Worm (Caenorhabditis elegans) whole organism, L4 larva: ENCODE data around the gene T10G3.3.

Source experiments
- F26F4.8 ChIP-seq: fragments of 200-800 bp; sonication (Bioruptor generic); conservative IDR thresholded peaks from 2 replicates; pipeline ENCODE4 v1.3.6; 2022; ENCODE audit warnings: missing genetic modification characterization, missing compliant biosample characterization
- F37D6.2 ChIP-seq: sonication (generic microtip); optimal IDR thresholded peaks from 2 replicates; lab custom pipeline; 2016; ENCODE audit warnings: mild to moderate bottlenecking, missing genetic modification characterization, missing compliant biosample characterization
- Y105C5A.15 ChIP-seq: fragments of 200-800 bp; sonication (Bioruptor generic); IDR thresholded peaks from 2 replicates; pipeline ENCODE4 v1.3.6; 2022; ENCODE audit warnings: missing genetic modification characterization, missing compliant biosample characterization
- Y48G9A.11 ChIP-seq: fragments of 200-800 bp; sonication (Bioruptor generic); IDR thresholded peaks from 2 replicates; pipeline ENCODE4 v1.3.6; 2022; ENCODE audit warnings: missing genetic modification reagents, missing genetic modification characterization, missing compliant biosample characterization
- Y5F2A.4 ChIP-seq: fragments of 200-800 bp; sonication (Bioruptor generic); optimal IDR thresholded peaks from 2 replicates; lab custom pipeline; 2018; ENCODE audit warnings: mild to moderate bottlenecking, missing genetic modification characterization, missing compliant biosample characterization
- Y75B8A.6 ChIP-seq: fragments of 200-800 bp; sonication (Bioruptor generic); IDR thresholded peaks from 2 replicates; pipeline ENCODE4 v1.3.6; 2022; ENCODE audit warnings: missing genetic modification reagents, missing genetic modification characterization, missing compliant biosample characterization
- ama-1 ChIP-seq: fragments of 150-350 bp; optimal IDR thresholded peaks from 2 replicates; lab custom pipeline; 2014; ENCODE audit warnings: inconsistent platforms, mixed read lengths
- attf-4 ChIP-seq: sonication (generic microtip); optimal IDR thresholded peaks from 3 replicates; lab custom pipeline; 2017; ENCODE audit warnings: missing biosample characterization, missing genetic modification characterization
- ceh-32 ChIP-seq: sonication (generic microtip); optimal IDR thresholded peaks from 2 replicates; lab custom pipeline; 2016; ENCODE audit warnings: mild to moderate bottlenecking, missing genetic modification characterization, missing compliant biosample characterization; ENCODE audit not compliant: poor library complexity
- ceh-82 ChIP-seq: sonication (generic microtip); optimal IDR thresholded peaks from 2 replicates; lab custom pipeline; 2017; ENCODE audit warnings: missing biosample characterization, missing genetic modification characterization
- ctbp-1 ChIP-seq: fragments of 200-800 bp; sonication (Bioruptor generic); IDR thresholded peaks from 2 replicates; pipeline ENCODE4 v1.3.6; 2022; ENCODE audit warnings: missing genetic modification reagents, missing genetic modification characterization, missing compliant biosample characterization
- daf-16 ChIP-seq, 3 experiments: sonication (generic microtip); optimal IDR thresholded peaks; 2 replicates each; lab custom pipeline; 2016 to 2017; ENCODE audit warnings: missing genetic modification characterization in 3 of 3, missing genetic modification reagents in 3 of 3, mild to moderate bottlenecking in 2 of 3, missing compliant biosample characterization in 2 of 3, missing biosample characterization in 1 of 3, moderate library complexity in 1 of 3
- dmd-8 ChIP-seq: fragments of 200-800 bp; sonication (Bioruptor generic); IDR thresholded peaks from 2 replicates; pipeline ENCODE4 v1.3.6; 2022; ENCODE audit warnings: missing genetic modification characterization, missing compliant biosample characterization
- dve-1 ChIP-seq: sonication (generic microtip); optimal IDR thresholded peaks from 2 replicates; lab custom pipeline; 2017; ENCODE audit warnings: antibody characterized with exemption, mild to moderate bottlenecking, missing genetic modification characterization, missing compliant biosample characterization; ENCODE audit not compliant: insufficient read depth
- egl-27 ChIP-seq: sonication (generic microtip); optimal IDR thresholded peaks from 3 replicates; lab custom pipeline; 2017; ENCODE audit warnings: missing biosample characterization, missing genetic modification reagents, missing genetic modification characterization
- hif-1 ChIP-seq, 2 experiments: sonication (generic microtip); optimal IDR thresholded peaks; 2 replicates each; lab custom pipeline; 2016 to 2017; ENCODE audit warnings: missing compliant biosample characterization in 2 of 2, missing genetic modification characterization in 2 of 2, missing genetic modification reagents in 2 of 2, missing genotype in 2 of 2, mild to moderate bottlenecking in 1 of 2
- hlh-11 ChIP-seq: fragments of 200-800 bp; sonication (Bioruptor generic); optimal IDR thresholded peaks from 2 replicates; lab custom pipeline; 2018; ENCODE audit warnings: mild to moderate bottlenecking, missing genetic modification characterization, missing compliant biosample characterization
- lim-7 ChIP-seq: fragments of 200-800 bp; sonication (Bioruptor generic); IDR thresholded peaks from 2 replicates; pipeline ENCODE4 v1.3.6; 2022; ENCODE audit warnings: missing genetic modification characterization, missing compliant biosample characterization
- lin-1 ChIP-seq: fragments of 200-800 bp; sonication (Bioruptor generic); IDR thresholded peaks from 2 replicates; pipeline ENCODE4 v1.3.6; 2022; ENCODE audit warnings: missing genetic modification reagents, missing genetic modification characterization, missing compliant biosample characterization
- lin-29 ChIP-seq: fragments of 200-800 bp; sonication (Bioruptor generic); IDR thresholded peaks from 2 replicates; pipeline ENCODE4 v1.3.6; 2022; ENCODE audit warnings: missing genetic modification reagents, missing genetic modification characterization, missing compliant biosample characterization
- lin-39 ChIP-seq: fragments of 150-350 bp; optimal IDR thresholded peaks from 2 replicates; lab custom pipeline; 2014; ENCODE audit warnings: missing biosample characterization, missing genetic modification reagents, missing genetic modification characterization
- madf-5 ChIP-seq, 2 experiments: fragments of 200-800 bp; sonication (Bioruptor generic); IDR thresholded peaks; 2 replicates each; pipeline ENCODE4 v1.3.6; 2022; ENCODE audit warnings: missing compliant biosample characterization in 2 of 2, missing genetic modification characterization in 2 of 2
- mep-1 ChIP-seq: fragments of 150-350 bp; sonication (generic microtip); optimal IDR thresholded peaks from 3 replicates; lab custom pipeline; 2014; ENCODE audit warnings: missing biosample characterization, missing genetic modification characterization
- mxl-2 ChIP-seq: fragments of 200-800 bp; sonication (Bioruptor generic); conservative IDR thresholded peaks from 2 replicates; pipeline ENCODE4 v1.3.6; 2022; ENCODE audit warnings: missing genetic modification reagents, missing genetic modification characterization, missing compliant biosample characterization
- nhr-10 ChIP-seq: fragments of 150-350 bp; optimal IDR thresholded peaks from 2 replicates; lab custom pipeline; 2014; ENCODE audit warnings: missing biosample characterization, missing genetic modification characterization
- nhr-102 ChIP-seq: sonication (generic microtip); optimal IDR thresholded peaks from 2 replicates; lab custom pipeline; 2016; ENCODE audit warnings: mild to moderate bottlenecking, missing genetic modification characterization, moderate library complexity, missing compliant biosample characterization
- nhr-111 ChIP-seq: fragments of 200-800 bp; sonication (Bioruptor generic); optimal IDR thresholded peaks from 2 replicates; lab custom pipeline; 2018; ENCODE audit warnings: mild to moderate bottlenecking, missing genetic modification characterization, missing compliant biosample characterization
- nhr-6 ChIP-seq: fragments of 150-350 bp; optimal IDR thresholded peaks from 2 replicates; lab custom pipeline; 2014; ENCODE audit warnings: missing biosample characterization, missing genetic modification characterization
- nhr-77 ChIP-seq: fragments of 150-350 bp; optimal IDR thresholded peaks from 2 replicates; lab custom pipeline; 2014; ENCODE audit warnings: missing biosample characterization, missing genetic modification characterization
- php-3 ChIP-seq: fragments of 200-800 bp; sonication (Bioruptor generic); IDR thresholded peaks from 2 replicates; pipeline ENCODE4 v1.3.6; 2022; ENCODE audit warnings: missing genetic modification reagents, missing genetic modification characterization, missing compliant biosample characterization
- rbr-2 ChIP-seq: sonication (generic microtip); optimal IDR thresholded peaks from 2 replicates; lab custom pipeline; 2016; ENCODE audit warnings: missing genotype, missing genetic modification characterization, missing compliant biosample characterization
- sdz-12 ChIP-seq: fragments of 200-800 bp; sonication (Bioruptor generic); optimal IDR thresholded peaks from 2 replicates; lab custom pipeline; 2018; ENCODE audit warnings: mild to moderate bottlenecking, missing genetic modification characterization, missing compliant biosample characterization
- snpc-4 ChIP-seq: fragments of 150-350 bp; optimal IDR thresholded peaks from 2 replicates; lab custom pipeline; 2014; ENCODE audit warnings: missing biosample characterization, missing genetic modification characterization
- tag-97 ChIP-seq: fragments of 200-800 bp; sonication (Bioruptor generic); IDR thresholded peaks from 2 replicates; pipeline ENCODE4 v1.3.6; 2022; ENCODE audit warnings: missing genetic modification characterization, missing compliant biosample characterization
- unc-130 ChIP-seq: sonication (generic microtip); optimal IDR thresholded peaks from 2 replicates; lab custom pipeline; 2016; ENCODE audit warnings: missing genetic modification reagents, missing genetic modification characterization, missing compliant biosample characterization
- ztf-11 ChIP-seq: fragments of 150-350 bp; optimal IDR thresholded peaks from 2 replicates; lab custom pipeline; 2014; ENCODE audit warnings: missing biosample characterization, missing genetic modification characterization
- ztf-7 ChIP-seq: fragments of 150-350 bp; optimal IDR thresholded peaks from 2 replicates; lab custom pipeline; 2014; ENCODE audit warnings: missing biosample characterization, missing genetic modification characterization

The T10G3.3 gene

ce11 chrV:13530698-13531097 is 40.7 kb upstream of the T10G3.3 start, which contains the start of gene ttr-44 (continued):
- TF ChIP-seq daf-16 (GFP tag; optimal IDR thresholded peaks at IDR 0.05; lab: Kevin White, UChicago) (no peak), daf-16 (tag; optimal IDR thresholded peaks at IDR 0.05; lab: Kevin White, UChicago) (peak; percentile 95), F37D6.2 (tag; lab: Kevin White, UChicago) (no peak), lin-39 (no peak), ztf-11 (tag; lab: Kevin White, UChicago) (no peak), egl-27 (no peak), php-3 (GFP tag; lab: Robert Waterston, UW) (0 out of 2 replicates have a peak, but pooled peaks have one; percentile 40)

- peak; percentile 25 for TF ChIP-seq nhr-6 (tag; lab: Kevin White, UChicago)
- TF ChIP-seq madf-5 (GFP tag; IDR thresholded peaks at IDR 0.05; lab: Robert Waterston, UW), result no peak
- TF ChIP-seq hlh-11 (tag; lab: Kevin White, UChicago), result peak; percentile 33
- peak; percentile 75 for TF ChIP-seq dve-1 (tag; lab: Kevin White, UChicago)
- peak; percentile 55 for TF ChIP-seq ama-1
- TF ChIP-seq ceh-82, result no peak
- no peak for TF ChIP-seq attf-4 (tag; lab: Kevin White, UChicago)
- TF ChIP-seq mxl-2 (GFP tag; lab: Robert Waterston, UW), result no peak
- peak; percentile 70 for TF ChIP-seq nhr-102 (tag; lab: Kevin White, UChicago)
- peak; percentile 35 for TF ChIP-seq nhr-77 (tag; lab: Kevin White, UChicago)
- TF ChIP-seq mep-1 (tag; lab: Kevin White, UChicago), result peak; percentile 19
- no peak for TF ChIP-seq daf-16 (GFP tag; optimal IDR thresholded peaks at IDR 0.05; lab: Kevin White, UChicago)
- TF ChIP-seq daf-16 (tag; optimal IDR thresholded peaks at IDR 0.05; lab: Kevin White, UChicago), result peak; percentile 83
- no peak for TF ChIP-seq snpc-4
- TF ChIP-seq ztf-7 (tag; lab: Kevin White, UChicago), result no peak
Measured at ce11 chrV:13529165-13529564, 39.2 kb upstream of the T10G3.3 start.

ce11 chrV:13527236-13527635 is 37.2 kb upstream of the T10G3.3 start:
- TF ChIP-seq Y48G9A.11, result peak; percentile 98

- TF ChIP-seq hif-1 (tag; optimal IDR thresholded peaks at IDR 0.05; lab: Kevin White, UChicago) (no peak), F26F4.8 (GFP tag; lab: Robert Waterston, UW) (no peak), ceh-32 (no peak)
Measured at ce11 chrV:13523194-13523593, 33.2 kb upstream of the T10G3.3 start, which contains the start of gene R11G10.3. Gene R11G10.3 (plus strand): TSS chrV:13523494.

ce11 chrV:13515115-13515514 is 25.1 kb upstream of the T10G3.3 start, which contains the start of gene semi-1:
Gene semi-1 (minus strand): TSS chrV:13515215.
- no peak for TF ChIP-seq Y75B8A.6 (GFP tag; lab: Robert Waterston, UW)
- no peak for TF ChIP-seq Y48G9A.11
- no peak for TF ChIP-seq lim-7 (GFP tag; lab: Robert Waterston, UW)
- TF ChIP-seq attf-4 (tag; lab: Kevin White, UChicago), result no peak
- TF ChIP-seq egl-27, result no peak
- no peak for TF ChIP-seq lin-29 (GFP tag; lab: Robert Waterston, UW)
- no peak for TF ChIP-seq tag-97 (GFP tag; lab: Robert Waterston, UW)
- TF ChIP-seq nhr-111 (GFP tag; lab: Kevin White, UChicago), result no peak
- no peak for TF ChIP-seq Y5F2A.4 (GFP tag; lab: Kevin White, UChicago)
- no peak for TF ChIP-seq Y105C5A.15 (GFP tag; lab: Robert Waterston, UW)
- TF ChIP-seq dmd-8 (GFP tag; lab: Robert Waterston, UW), result no peak
- no peak for TF ChIP-seq sdz-12 (GFP tag; lab: Kevin White, UChicago)
- no peak for TF ChIP-seq mep-1 (tag; lab: Kevin White, UChicago)
- TF ChIP-seq rbr-2 (tag; lab: Kevin White, UChicago), result no peak
- TF ChIP-seq ama-1, result no peak
- TF ChIP-seq lin-1, result no peak
- TF ChIP-seq nhr-10 (tag; lab: Kevin White, UChicago), result no peak
- TF ChIP-seq ctbp-1 (GFP tag; lab: Robert Waterston, UW), result no peak
- no peak for TF ChIP-seq unc-130 (GFP tag; lab: Kevin White, UChicago)
